Worm (Caenorhabditis elegans) whole organism, late embryonic: Measurements from ENCODE around the gene srx-102.

Source experiments
- ama-1 ChIP-seq: fragments of 150-350 bp; optimal IDR thresholded peaks from 2 replicates; lab custom pipeline; 2014
- ceh-31 ChIP-seq: sonication (generic microtip); optimal IDR thresholded peaks from 2 replicates; lab custom pipeline; 2016; ENCODE audit warnings: missing genetic modification characterization, missing compliant biosample characterization
- ceh-34 ChIP-seq: sonication (generic microtip); optimal IDR thresholded peaks from 2 replicates; lab custom pipeline; 2016; ENCODE audit warnings: mild to moderate bottlenecking, missing genetic modification characterization, missing compliant biosample characterization
- ceh-45 ChIP-seq: fragments of 200-800 bp; sonication (Bioruptor generic); IDR thresholded peaks from 2 replicates; pipeline ENCODE4 v1.3.6; 2022; ENCODE audit warnings: missing genetic modification reagents, missing genetic modification characterization, missing compliant biosample characterization
- pha-4 ChIP-seq: fragments of 150-350 bp; optimal IDR thresholded peaks from 2 replicates; lab custom pipeline; 2018; ENCODE audit warnings: missing biosample characterization, missing genetic modification reagents, missing genetic modification characterization

- TF ChIP-seq ceh-31 (no peak), ceh-45 (GFP tag; lab: Robert Waterston, UW) (no peak), pha-4 (tag; lab: Kevin White, UChicago) (no peak), ceh-34 (tag; lab: Kevin White, UChicago) (no peak), ama-1 (no peak)
Observed at ce11 chrII:3661932-3662331, 32.6 kb downstream of the srx-102 start, which contains the start of gene F19B10.13.
